Worm (Caenorhabditis elegans) whole organism, L4 larva: ENCODE results near the gene aman-2.

ENCODE experiments used
- Y48G9A.11 ChIP-seq: fragments of 200-800 bp; sonication (Bioruptor generic); IDR thresholded peaks from 2 replicates; pipeline ENCODE4 v1.3.6; 2022; ENCODE audit warnings: missing genetic modification reagents, missing genetic modification characterization, missing compliant biosample characterization
- aha-1 ChIP-seq: fragments of 150-350 bp; peaks from one replicate; lab custom pipeline; 2014; ENCODE audit warnings: missing biosample characterization, missing genetic modification characterization
- daf-16 ChIP-seq, 3 experiments: sonication (generic microtip); optimal IDR thresholded peaks; 2 replicates each; lab custom pipeline; 2016 to 2017; ENCODE audit warnings: missing genetic modification characterization in 3 of 3, missing genetic modification reagents in 3 of 3, mild to moderate bottlenecking in 2 of 3, missing compliant biosample characterization in 2 of 3, missing biosample characterization in 1 of 3, moderate library complexity in 1 of 3
- daf-8 ChIP-seq: fragments of 200-800 bp; sonication (Bioruptor generic); IDR thresholded peaks from 2 replicates; pipeline ENCODE4 v1.3.6; 2022; ENCODE audit warnings: missing genetic modification characterization, missing compliant biosample characterization
- dmd-6 ChIP-seq: fragments of 200-800 bp; sonication (Bioruptor generic); IDR thresholded peaks from 2 replicates; pipeline ENCODE4 v1.3.6; 2022; ENCODE audit warnings: missing genetic modification reagents, missing genetic modification characterization, missing compliant biosample characterization
- dmd-9 ChIP-seq: fragments of 200-800 bp; sonication (Bioruptor generic); IDR thresholded peaks from 2 replicates; pipeline ENCODE4 v1.3.6; 2022; ENCODE audit warnings: missing genetic modification reagents, missing genetic modification characterization, missing compliant biosample characterization
- dpl-1 ChIP-seq: fragments of 150-350 bp; optimal IDR thresholded peaks from 2 replicates; lab custom pipeline; 2014; ENCODE audit warnings: missing biosample characterization, missing genetic modification reagents, missing genetic modification characterization
- dve-1 ChIP-seq: sonication (generic microtip); optimal IDR thresholded peaks from 2 replicates; lab custom pipeline; 2017; ENCODE audit warnings: antibody characterized with exemption, mild to moderate bottlenecking, missing genetic modification characterization, missing compliant biosample characterization; ENCODE audit not compliant: insufficient read depth
- fkh-10 ChIP-seq: fragments of 150-350 bp; optimal IDR thresholded peaks from 2 replicates; lab custom pipeline; 2014; ENCODE audit warnings: missing biosample characterization, missing genetic modification reagents, missing genetic modification characterization
- hlh-11 ChIP-seq: fragments of 200-800 bp; sonication (Bioruptor generic); optimal IDR thresholded peaks from 2 replicates; lab custom pipeline; 2018; ENCODE audit warnings: mild to moderate bottlenecking, missing genetic modification characterization, missing compliant biosample characterization
- hmg-1.1 ChIP-seq: fragments of 200-800 bp; sonication (Bioruptor generic); IDR thresholded peaks from 2 replicates; pipeline ENCODE4 v1.3.6; 2022; ENCODE audit warnings: missing genetic modification reagents, missing genetic modification characterization, missing compliant biosample characterization
- lin-1 ChIP-seq: fragments of 200-800 bp; sonication (Bioruptor generic); IDR thresholded peaks from 2 replicates; pipeline ENCODE4 v1.3.6; 2022; ENCODE audit warnings: missing genetic modification reagents, missing genetic modification characterization, missing compliant biosample characterization
- lir-3 ChIP-seq: sonication (generic microtip); optimal IDR thresholded peaks from 2 replicates; lab custom pipeline; 2016; ENCODE audit warnings: mild to moderate bottlenecking, missing genetic modification characterization, missing compliant biosample characterization
- lsy-2 ChIP-seq, 2 experiments: fragments of 150-350 bp in 1 of 2; sonication (generic microtip) in 1 of 2; optimal IDR thresholded peaks; 2 replicates each; lab custom pipeline; 2014 to 2017; ENCODE audit warnings: missing biosample characterization in 2 of 2, missing genetic modification characterization in 2 of 2
- madf-9 ChIP-seq: fragments of 200-800 bp; sonication (Bioruptor generic); conservative IDR thresholded peaks from 2 replicates; pipeline ENCODE4 v1.3.6; 2022; ENCODE audit warnings: missing genetic modification reagents, missing genetic modification characterization, missing compliant biosample characterization
- mep-1 ChIP-seq: fragments of 150-350 bp; sonication (generic microtip); optimal IDR thresholded peaks from 3 replicates; lab custom pipeline; 2014; ENCODE audit warnings: missing biosample characterization, missing genetic modification characterization
- mes-2 ChIP-seq: sonication (generic microtip); optimal IDR thresholded peaks from 2 replicates; lab custom pipeline; 2016; ENCODE audit warnings: missing genotype, mild to moderate bottlenecking, missing genetic modification characterization, missing compliant biosample characterization; ENCODE audit not compliant: poor library complexity, severe bottlenecking
- mxl-2 ChIP-seq: fragments of 200-800 bp; sonication (Bioruptor generic); conservative IDR thresholded peaks from 2 replicates; pipeline ENCODE4 v1.3.6; 2022; ENCODE audit warnings: missing genetic modification reagents, missing genetic modification characterization, missing compliant biosample characterization
- mxl-3 ChIP-seq: fragments of 200-800 bp; sonication (Bioruptor generic); optimal IDR thresholded peaks from 2 replicates; lab custom pipeline; 2018; ENCODE audit warnings: mild to moderate bottlenecking, missing genetic modification characterization, missing compliant biosample characterization
- nhr-111 ChIP-seq: fragments of 200-800 bp; sonication (Bioruptor generic); optimal IDR thresholded peaks from 2 replicates; lab custom pipeline; 2018; ENCODE audit warnings: mild to moderate bottlenecking, missing genetic modification characterization, missing compliant biosample characterization
- nhr-237 ChIP-seq: sonication (generic microtip); optimal IDR thresholded peaks from 2 replicates; lab custom pipeline; 2017; ENCODE audit warnings: missing biosample characterization, missing genetic modification characterization
- nhr-25 ChIP-seq: sonication (generic microtip); optimal IDR thresholded peaks from 2 replicates; lab custom pipeline; 2017; ENCODE audit warnings: missing genetic modification characterization, mild to moderate bottlenecking, missing compliant biosample characterization, antibody characterized with exemption, moderate library complexity, borderline replicate concordance; ENCODE audit not compliant: insufficient read depth
- nhr-28 ChIP-seq: fragments of 150-350 bp; optimal IDR thresholded peaks from 2 replicates; lab custom pipeline; 2014; ENCODE audit warnings: missing biosample characterization, missing genetic modification characterization
- nhr-6 ChIP-seq: fragments of 150-350 bp; optimal IDR thresholded peaks from 2 replicates; lab custom pipeline; 2014; ENCODE audit warnings: missing biosample characterization, missing genetic modification characterization
- pha-4 ChIP-seq, 2 experiments: fragments of 150-350 bp in 1 of 2; fragments of 200-800 bp in 1 of 2; sonication (Bioruptor generic) in 1 of 2; IDR thresholded peaks in 1 of 2; optimal IDR thresholded peaks in 1 of 2; 2 replicates each; pipeline versions ENCODE4 v1.3.6 to Lab custom; 2014 to 2022; ENCODE audit warnings: missing genetic modification characterization in 2 of 2, missing genetic modification reagents in 2 of 2, missing biosample characterization in 1 of 2, missing compliant biosample characterization in 1 of 2
- php-3 ChIP-seq: fragments of 200-800 bp; sonication (Bioruptor generic); IDR thresholded peaks from 2 replicates; pipeline ENCODE4 v1.3.6; 2022; ENCODE audit warnings: missing genetic modification reagents, missing genetic modification characterization, missing compliant biosample characterization
- pqm-1 ChIP-seq: sonication (generic microtip); optimal IDR thresholded peaks from 2 replicates; lab custom pipeline; 2017; ENCODE audit warnings: missing biosample characterization, missing genetic modification characterization
- rbr-2 ChIP-seq: sonication (generic microtip); optimal IDR thresholded peaks from 2 replicates; lab custom pipeline; 2016; ENCODE audit warnings: missing genotype, missing genetic modification characterization, missing compliant biosample characterization
- snpc-4 ChIP-seq: fragments of 150-350 bp; optimal IDR thresholded peaks from 2 replicates; lab custom pipeline; 2014; ENCODE audit warnings: missing biosample characterization, missing genetic modification characterization
- spr-3 ChIP-seq: fragments of 200-800 bp; sonication (Bioruptor generic); optimal IDR thresholded peaks from 2 replicates; lab custom pipeline; 2018; ENCODE audit warnings: mild to moderate bottlenecking, missing genetic modification characterization, missing compliant biosample characterization
- tra-1 ChIP-seq: fragments of 200-800 bp; sonication (Bioruptor generic); IDR thresholded peaks from 2 replicates; pipeline ENCODE4 v1.3.6; 2022; ENCODE audit warnings: missing genetic modification reagents, missing genetic modification characterization, missing compliant biosample characterization
- unc-62 ChIP-seq, 3 experiments: fragments of 150-350 bp in 1 of 3; sonication (generic microtip); optimal IDR thresholded peaks in 2 of 3; peaks in 1 of 3; 1 replicate in 1 of 3; 2 replicates in 2 of 3; lab custom pipeline; 2014 to 2017; ENCODE audit warnings: missing biosample characterization in 3 of 3, missing genetic modification characterization in 3 of 3, missing genetic modification reagents in 3 of 3, missing genotype in 1 of 3
- vab-7 ChIP-seq: fragments of 200-800 bp; sonication (Bioruptor generic); IDR thresholded peaks from 2 replicates; pipeline ENCODE4 v1.3.6; 2022; ENCODE audit warnings: missing genetic modification reagents, missing genetic modification characterization, missing compliant biosample characterization
- zip-11 ChIP-seq: fragments of 200-800 bp; sonication (Bioruptor generic); IDR thresholded peaks from 2 replicates; pipeline ENCODE4 v1.3.6; 2022; ENCODE audit warnings: missing genetic modification characterization, missing compliant biosample characterization

aman-2 gene

ce11 chrV:11896322-11896898, 36.6 kb downstream of the aman-2 start:
- TF ChIP-seq dmd-6 (GFP tag; lab: Robert Waterston, UW), result peak; percentile 45; the same call in 1 of the 2 replicates
- no peak for TF ChIP-seq madf-9 (GFP tag; lab: Robert Waterston, UW)
- TF ChIP-seq hlh-11, result peak; percentile 72
- TF ChIP-seq unc-62 (GFP tag; optimal IDR thresholded peaks at IDR 0.05 in 1 of 2; lab: Kevin White, UChicago), result peak in 1 of 2 experiments; percentile 96
- no peak for TF ChIP-seq unc-62 (tag; optimal IDR thresholded peaks at IDR 0.05; lab: Kevin White, UChicago)
- peak; percentile 34 for TF ChIP-seq nhr-6
- TF ChIP-seq pqm-1 (tag; lab: Kevin White, UChicago), result no peak
- TF ChIP-seq mep-1, result peak; percentile 71
- peak in 1 of 2 experiments; percentile 47 for TF ChIP-seq lsy-2 (tag; optimal IDR thresholded peaks at IDR 0.05; lab: Kevin White, UChicago)
- peak; percentile 79 for TF ChIP-seq dpl-1 (GFP tag; lab: Kevin White, UChicago)
- TF ChIP-seq nhr-28 (tag; lab: Kevin White, UChicago), result peak; percentile 56
- TF ChIP-seq pha-4 (GFP tag; IDR thresholded peaks at IDR 0.05; lab: Robert Waterston, UW), result no peak
- peak; percentile 53 for TF ChIP-seq pha-4 (tag; optimal IDR thresholded peaks at IDR 0.05; lab: Kevin White, UChicago)
- no peak for TF ChIP-seq daf-16 (GFP tag; optimal IDR thresholded peaks at IDR 0.05; lab: Kevin White, UChicago)
- peak; percentile 74 for TF ChIP-seq daf-16 (tag; optimal IDR thresholded peaks at IDR 0.05; lab: Kevin White, UChicago)
- TF ChIP-seq dmd-9 (GFP tag; lab: Robert Waterston, UW), result 0 out of 2 replicates have a peak, but pooled peaks have one; percentile 29
- TF ChIP-seq nhr-111 (GFP tag; lab: Kevin White, UChicago), result no peak
- TF ChIP-seq mxl-3, result peak; percentile 59
- peak; percentile 68 for TF ChIP-seq mes-2 (tag; lab: Kevin White, UChicago)
- no peak for TF ChIP-seq lir-3 (tag; lab: Kevin White, UChicago)
- peak; percentile 26 for TF ChIP-seq nhr-25 (tag; lab: Kevin White, UChicago)
- TF ChIP-seq lin-1 (GFP tag; lab: Robert Waterston, UW), result no peak
- TF ChIP-seq aha-1 (tag; lab: Kevin White, UChicago), result peak; percentile 89
- peak; percentile 23 for TF ChIP-seq rbr-2
- TF ChIP-seq tra-1 (GFP tag; lab: Robert Waterston, UW), result 0 out of 2 replicates have a peak, but pooled peaks have one; percentile 24
- TF ChIP-seq dve-1 (tag; lab: Kevin White, UChicago), result peak; percentile 54
- no peak for TF ChIP-seq mxl-2 (GFP tag; lab: Robert Waterston, UW)

- TF ChIP-seq hlh-11 (no peak), nhr-111 (GFP tag; lab: Kevin White, UChicago) (no peak), nhr-237 (tag; lab: Kevin White, UChicago) (no peak), unc-62 (GFP tag; optimal IDR thresholded peaks at IDR 0.05 in 1 of 2; lab: Kevin White, UChicago) (peak in 1 of 2 experiments; percentile 94), unc-62 (tag; optimal IDR thresholded peaks at IDR 0.05; lab: Kevin White, UChicago) (no peak), lir-3 (tag; lab: Kevin White, UChicago) (no peak)
Measured at ce11 chrV:11893975-11894374, 39.1 kb downstream of the aman-2 start, which contains the start of gene K12G11.6. TSS of gene K12G11.6 (plus strand) at chrV:11894331.

- TF ChIP-seq spr-3 (GFP tag; lab: Kevin White, UChicago), result no peak
- TF ChIP-seq zip-11 (GFP tag; lab: Robert Waterston, UW), result no peak
- TF ChIP-seq unc-62 (GFP tag; optimal IDR thresholded peaks at IDR 0.05 in 1 of 2; lab: Kevin White, UChicago), result peak in 1 of 2 experiments; percentile 85
- no peak for TF ChIP-seq unc-62 (tag; optimal IDR thresholded peaks at IDR 0.05; lab: Kevin White, UChicago)
- peak; percentile 39 for TF ChIP-seq dve-1 (tag; lab: Kevin White, UChicago)
- TF ChIP-seq php-3 (GFP tag; lab: Robert Waterston, UW), result no peak
- TF ChIP-seq nhr-28 (tag; lab: Kevin White, UChicago), result peak; percentile 20
- TF ChIP-seq Y48G9A.11, result no peak
- TF ChIP-seq nhr-25 (tag; lab: Kevin White, UChicago), result no peak
- no peak for TF ChIP-seq snpc-4
- TF ChIP-seq nhr-111 (GFP tag; lab: Kevin White, UChicago), result no peak
- TF ChIP-seq daf-8 (GFP tag; lab: Robert Waterston, UW), result no peak
- no peak for TF ChIP-seq fkh-10 (GFP tag; lab: Kevin White, UChicago)
- TF ChIP-seq vab-7, result no peak
- TF ChIP-seq pha-4 (GFP tag; IDR thresholded peaks at IDR 0.05; lab: Robert Waterston, UW), result no peak
- no peak for TF ChIP-seq pha-4 (tag; optimal IDR thresholded peaks at IDR 0.05; lab: Kevin White, UChicago)
- no peak for TF ChIP-seq hmg-1.1 (GFP tag; lab: Robert Waterston, UW)
Measured at ce11 chrV:11891143-11891862, 41.7 kb downstream of the aman-2 start, which contains the start of the genes sodh-2 and srx-76. TSS of gene sodh-2 (minus strand) at chrV:11891243. TSS of gene srx-76 (plus strand) at chrV:11891812.
